Worm (Caenorhabditis elegans): ENCODE results near the gene nhr-84.

DNA sequence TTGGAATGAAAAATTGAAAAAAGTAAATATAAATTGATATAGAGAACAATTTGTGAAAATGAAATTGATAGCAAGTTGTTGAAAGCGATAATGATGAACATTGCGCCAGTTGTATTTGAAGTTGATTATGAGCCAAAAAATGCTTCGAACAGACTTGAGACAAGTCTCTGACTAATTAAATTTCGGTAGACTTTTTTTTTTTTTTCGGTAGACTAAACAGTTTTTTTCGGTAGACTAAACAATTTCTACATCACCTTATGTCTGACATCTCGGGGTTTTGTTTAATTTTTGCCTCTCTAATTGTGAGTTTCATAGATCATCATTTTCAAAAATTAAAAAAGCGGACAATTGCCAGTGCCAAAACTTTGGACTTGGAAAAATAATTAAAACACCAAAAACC, 45.8 kb downstream of the nhr-84 start, which contains the start of gene srbc-54:
- TF ChIP-seq ceh-90 (tag; optimal IDR thresholded peaks at IDR 0.05) (no peak), lin-13 (GFP tag; optimal IDR thresholded peaks at IDR 0.05) (no peak), nhr-71 (tag; optimal IDR thresholded peaks at IDR 0.05) (no peak), nhr-76 (tag; optimal IDR thresholded peaks at IDR 0.05) (no peak), fos-1 (tag; optimal IDR thresholded peaks at IDR 0.05) (no peak), nhr-90 (tag; optimal IDR thresholded peaks at IDR 0.05; ENCODE audit: poor library complexity) (no peak), mdl-1 (tag; optimal IDR thresholded peaks at IDR 0.05) (no peak), fkh-10 (GFP tag; optimal IDR thresholded peaks at IDR 0.05) (no peak), sptf-1 (tag; optimal IDR thresholded peaks at IDR 0.05) (no peak)

Data from whole organism, L1 larva.